Worm (Caenorhabditis elegans): Measurements from ENCODE around the gene Y53G8AR.5.

ce11 chrIII:3255023-3255422 is 42.2 kb upstream of the Y53G8AR.5 start:
- no peak for TF ChIP-seq ama-1 (optimal IDR thresholded peaks at IDR 0.05)
- TF ChIP-seq aly-1 (tag; optimal IDR thresholded peaks at IDR 0.05): no peak
- TF ChIP-seq flt-1 (GFP tag; IDR thresholded peaks at IDR 0.05): no peak
- no peak for TF ChIP-seq tbx-11 (GFP tag; IDR thresholded peaks at IDR 0.05)
- TF ChIP-seq F13C5.2 (tag; optimal IDR thresholded peaks at IDR 0.05): no peak
- no peak for TF ChIP-seq sea-1 (GFP tag; conservative IDR thresholded peaks at IDR 0.05)
- TF ChIP-seq scrt-1 (GFP tag; IDR thresholded peaks at IDR 0.05): no peak
- no peak for TF ChIP-seq pes-1 (GFP tag; IDR thresholded peaks at IDR 0.05)
- no peak for TF ChIP-seq hmbx-1 (tag; optimal IDR thresholded peaks at IDR 0.05)
